Fruit fly (Drosophila melanogaster): ENCODE measurements around the gene CG33722.

CG33722 gene

dm6 chr3R:8269740-8270139 is 25.9 kb downstream of the CG33722 start, which contains the start of gene CG9630 (continued):
- peak in 1 of 2 experiments; percentile 2 for TF ChIP-seq insv (GFP tag; optimal IDR thresholded peaks at IDR 0.05)
- peak; percentile 43; the same call in 1 of the 2 replicates for TF ChIP-seq inv (GFP tag; IDR thresholded peaks at IDR 0.05; ENCODE audit: partially characterized antibody)
- peak; percentile 73 for TF ChIP-seq HmgZ (tag; optimal IDR thresholded peaks at IDR 0.05)
- peak; percentile 97 for TF ChIP-seq pzg (GFP tag; optimal IDR thresholded peaks at IDR 0.05)
- TF ChIP-seq YL-1 (GFP tag; optimal IDR thresholded peaks at IDR 0.05): peak; percentile 59
- no peak for TF ChIP-seq sima (GFP tag; optimal IDR thresholded peaks at IDR 0.05)
- no peak for TF ChIP-seq jing (GFP tag; optimal IDR thresholded peaks at IDR 0.05)
- TF ChIP-seq Sin3A (optimal IDR thresholded peaks at IDR 0.05): peak; percentile 56
- peak; percentile 47 for TF ChIP-seq CG7987 (GFP tag; optimal IDR thresholded peaks at IDR 0.05)
- TF ChIP-seq Bgb (GFP tag; IDR thresholded peaks at IDR 0.05; ENCODE audit: partially characterized antibody): peak; percentile 73
- peak; percentile 58 for TF ChIP-seq CG14710 (tag; optimal IDR thresholded peaks at IDR 0.05)
- TF ChIP-seq Ptx1 (GFP tag; IDR thresholded peaks at IDR 0.05): no peak
- TF ChIP-seq Lhr (GFP tag; optimal IDR thresholded peaks at IDR 0.05): peak; percentile 42
- no peak for TF ChIP-seq CG17912 (GFP tag; optimal IDR thresholded peaks at IDR 0.05)
- no peak for TF ChIP-seq CG8089 (GFP tag; optimal IDR thresholded peaks at IDR 0.05)
- TF ChIP-seq CG10321 (GFP tag; IDR thresholded peaks at IDR 0.05): 0 out of 2 replicates have a peak, but pooled peaks have one; percentile 5
- TF ChIP-seq otp (GFP tag; IDR thresholded peaks at IDR 0.05): no peak
- no peak for TF ChIP-seq ems (GFP tag; optimal IDR thresholded peaks at IDR 0.05)
- TF ChIP-seq Ets97D (GFP tag; optimal IDR thresholded peaks at IDR 0.05): peak; percentile 79
- peak; percentile 48 for TF ChIP-seq hkb (optimal IDR thresholded peaks at IDR 0.05)
- TF ChIP-seq hkb (GFP tag; IDR thresholded peaks at IDR 0.05): no peak
- no peak for TF ChIP-seq CG18476 (GFP tag; optimal IDR thresholded peaks at IDR 0.05)
- TF ChIP-seq Adf1 (GFP tag; IDR thresholded peaks at IDR 0.05): 0 out of 2 replicates have a peak, but pooled peaks have one; percentile 16
- peak; percentile 48; the same call in 2 of the 3 replicates for TF ChIP-seq Doc3 (GFP tag; IDR thresholded peaks at IDR 0.05; ENCODE audit: partially characterized antibody)
- peak; percentile 79 for TF ChIP-seq Elba2 (GFP tag; optimal IDR thresholded peaks at IDR 0.05)
- peak; percentile 51 for TF ChIP-seq oc (tag; optimal IDR thresholded peaks at IDR 0.05)
- no peak for TF ChIP-seq CG12155 (GFP tag; optimal IDR thresholded peaks at IDR 0.05)
- peak in 1 of 2 experiments; percentile 77 for TF ChIP-seq crp (GFP tag; optimal IDR thresholded peaks at IDR 0.05)
- TF ChIP-seq mld (GFP tag; IDR thresholded peaks at IDR 0.05; ENCODE audit: partially characterized antibody): 0 out of 3 replicates have a peak, but pooled peaks have one; percentile 37
- peak; percentile 98 for TF ChIP-seq dm (GFP tag; optimal IDR thresholded peaks at IDR 0.05)
- peak; percentile 68; the same call in 2 of the 3 replicates for TF ChIP-seq zen2 (GFP tag; IDR thresholded peaks at IDR 0.05; ENCODE audit: partially characterized antibody)
- no peak for TF ChIP-seq odd (GFP tag; optimal IDR thresholded peaks at IDR 0.05)
- TF ChIP-seq CG2116 (GFP tag; optimal IDR thresholded peaks at IDR 0.05): peak; percentile 87
- TF ChIP-seq az2 (GFP tag; optimal IDR thresholded peaks at IDR 0.05): no peak
- TF ChIP-seq MBD-R2 (GFP tag; IDR thresholded peaks at IDR 0.05): peak; percentile 88
- TF ChIP-seq CG3995 (GFP tag; optimal IDR thresholded peaks at IDR 0.05): peak; percentile 38
- TF ChIP-seq CG16815 (GFP tag; optimal IDR thresholded peaks at IDR 0.05): no peak
- TF ChIP-seq Dp (GFP tag; optimal IDR thresholded peaks at IDR 0.05): peak; percentile 100
- no peak for TF ChIP-seq Tbp (GFP tag; optimal IDR thresholded peaks at IDR 0.05)
- TF ChIP-seq CTCF (GFP tag; optimal IDR thresholded peaks at IDR 0.05): peak; percentile 40
- TF ChIP-seq CG2875 (GFP tag; optimal IDR thresholded peaks at IDR 0.05): no peak
- TF ChIP-seq HLH4C (GFP tag; IDR thresholded peaks at IDR 0.05; ENCODE audit: partially characterized antibody): peak; percentile 54; the same call in 2 of the 3 replicates
- TF ChIP-seq bbx (GFP tag; IDR thresholded peaks at IDR 0.05; ENCODE audit: partially characterized antibody): peak; percentile 74
- TF ChIP-seq BEAF-32 (GFP tag; optimal IDR thresholded peaks at IDR 0.05): peak; percentile 72
- peak; percentile 66 for TF ChIP-seq phol (tag; optimal IDR thresholded peaks at IDR 0.05)
- TF ChIP-seq CG7556 (GFP tag; optimal IDR thresholded peaks at IDR 0.05): no peak
- no peak for TF ChIP-seq CG15601 (tag; optimal IDR thresholded peaks at IDR 0.05)
- peak; percentile 55; the same call in 1 of the 2 replicates for TF ChIP-seq hbn (GFP tag; IDR thresholded peaks at IDR 0.05; ENCODE audit: partially characterized antibody)
- TF ChIP-seq twi (tag; optimal IDR thresholded peaks at IDR 0.05): peak; percentile 85
- TF ChIP-seq CG9797 (GFP tag; optimal IDR thresholded peaks at IDR 0.05): peak; percentile 97
